Worm (Caenorhabditis elegans): ENCODE results near the gene clec-47.

The clec-47 gene

DNA sequence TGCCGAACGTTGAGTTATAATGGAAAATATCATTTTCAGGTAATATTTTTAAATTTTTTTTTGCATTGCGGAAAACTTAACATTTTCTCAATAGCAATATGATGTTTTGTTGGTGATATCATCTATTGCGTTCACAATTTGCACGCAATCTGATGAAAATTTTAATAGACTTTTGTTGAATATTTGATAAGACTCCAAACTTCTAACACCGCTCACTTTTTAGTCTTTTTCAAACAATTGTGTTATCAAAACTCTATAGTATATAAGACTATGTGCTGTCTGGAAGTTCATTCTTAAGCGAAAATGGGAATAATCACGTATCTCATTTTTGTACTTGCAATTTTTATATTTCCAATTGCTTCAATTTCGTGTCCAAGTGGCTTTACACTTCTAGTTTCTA is at the start of gene clec-47:
Gene clec-47, plus strand, starts transcription at position 301 of the 400 bp plus-strand sequence.
- TF ChIP-seq nhr-28 (tag; optimal IDR thresholded peaks at IDR 0.05) (peak; percentile 19), hif-1 (tag; optimal IDR thresholded peaks at IDR 0.05) (peak in 1 of 2 experiments; percentile 31), hmg-1.1 (GFP tag; IDR thresholded peaks at IDR 0.05) (no peak)

DNA sequence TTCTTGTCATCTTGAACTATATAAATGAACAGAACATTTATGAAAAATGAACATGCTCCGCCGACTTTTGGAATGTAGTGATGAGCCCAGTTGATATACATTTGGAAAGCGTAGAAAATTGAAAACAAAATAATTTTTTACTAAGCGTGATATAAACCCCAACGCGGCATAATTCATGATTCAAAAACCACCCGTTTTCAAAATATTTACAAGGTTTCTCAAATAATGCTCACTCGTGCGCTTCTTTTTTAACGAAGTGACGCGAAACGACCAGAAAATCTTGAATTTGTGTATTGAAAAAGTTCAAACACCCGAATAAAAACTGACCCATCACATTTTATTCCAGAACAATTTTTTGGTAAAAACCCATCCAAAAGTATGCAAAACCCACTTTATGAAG is 48.1 kb upstream of the clec-47 start, which contains the start of gene srj-27:
Gene srj-27, minus strand, starts transcription at position 101 of the 400 bp plus-strand sequence.
- TF ChIP-seq lsy-2 (tag; optimal IDR thresholded peaks at IDR 0.05), result no peak
- no peak for TF ChIP-seq fos-1 (tag; optimal IDR thresholded peaks at IDR 0.05)
- no peak for TF ChIP-seq spr-3 (GFP tag; optimal IDR thresholded peaks at IDR 0.05)
- TF ChIP-seq ZK546.5 (tag; optimal IDR thresholded peaks at IDR 0.05), result no peak
- no peak for TF ChIP-seq ctbp-1 (GFP tag; IDR thresholded peaks at IDR 0.05)
- no peak for TF ChIP-seq mdt-29 (GFP tag; IDR thresholded peaks at IDR 0.05)
- no peak for TF ChIP-seq zip-11 (GFP tag; IDR thresholded peaks at IDR 0.05)
- TF ChIP-seq nhr-6 (tag; optimal IDR thresholded peaks at IDR 0.05), result no peak
- TF ChIP-seq pha-4 (GFP tag; IDR thresholded peaks at IDR 0.05), result no peak
- no peak for TF ChIP-seq pha-4 (tag; optimal IDR thresholded peaks at IDR 0.05)
- TF ChIP-seq ZK337.2 (GFP tag; IDR thresholded peaks at IDR 0.05), result no peak
- no peak for TF ChIP-seq lim-7 (GFP tag; IDR thresholded peaks at IDR 0.05)
- no peak for TF ChIP-seq Y48G9A.11 (GFP tag; IDR thresholded peaks at IDR 0.05)

DNA sequence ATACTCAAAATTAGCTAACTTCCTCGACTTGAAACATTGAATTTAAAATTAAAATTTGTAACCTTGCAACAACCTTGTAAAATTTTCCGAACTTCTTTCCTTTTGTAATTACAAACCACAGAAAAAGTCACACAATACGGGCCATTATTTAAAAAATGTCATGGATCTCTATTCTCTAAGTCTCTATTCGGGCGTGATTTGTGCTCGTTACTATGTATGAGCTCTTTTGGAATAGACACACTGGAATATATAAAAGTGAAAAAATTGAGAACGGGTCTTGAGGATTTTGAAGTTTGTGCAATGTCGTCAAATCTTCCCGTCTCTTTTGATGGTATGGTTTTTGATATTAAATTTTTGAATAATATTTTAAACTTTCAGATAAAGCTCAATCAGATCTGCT is 47.6 kb upstream of the clec-47 start, which contains the start of gene srr-7:
Gene srr-7, plus strand, starts transcription at position 301 of the 400 bp plus-strand sequence.
- TF ChIP-seq Y75B8A.6 (GFP tag; IDR thresholded peaks at IDR 0.05) (no peak), zag-1 (tag; optimal IDR thresholded peaks at IDR 0.05) (no peak), snpc-1.2 (GFP tag; IDR thresholded peaks at IDR 0.05) (no peak), R02D3.7 (tag; optimal IDR thresholded peaks at IDR 0.05) (no peak), T20F7.1 (GFP tag; optimal IDR thresholded peaks at IDR 0.05) (no peak), daf-19 (GFP tag; conservative IDR thresholded peaks at IDR 0.05) (no peak), ceh-82 (tag; optimal IDR thresholded peaks at IDR 0.05) (no peak), fkh-10 (GFP tag; optimal IDR thresholded peaks at IDR 0.05) (no peak)

DNA sequence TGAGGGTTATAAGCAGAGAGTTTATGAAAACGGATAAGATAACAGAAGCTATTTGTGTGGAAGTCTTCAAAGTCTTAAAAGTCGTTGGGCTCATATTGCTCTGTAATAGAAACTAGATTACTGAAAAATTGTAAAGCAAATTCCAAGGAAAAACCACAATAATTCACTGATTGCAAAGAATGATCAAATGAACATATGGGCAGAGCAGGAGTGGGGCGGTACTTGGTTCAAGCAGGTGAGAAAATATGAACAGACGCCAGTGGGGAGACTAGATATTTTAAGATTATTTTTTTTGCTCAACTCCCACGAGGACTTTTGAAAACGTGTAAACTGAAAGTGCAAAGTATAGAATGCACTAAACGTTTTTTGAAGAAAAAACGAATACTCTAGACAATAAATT is 43.1 kb upstream of the clec-47 start, which contains the start of gene str-171:
Gene str-171, minus strand, starts transcription at position 101 of the 400 bp plus-strand sequence.
- TF ChIP-seq ztf-7 (tag; optimal IDR thresholded peaks at IDR 0.05) (no peak), lin-1 (GFP tag; IDR thresholded peaks at IDR 0.05) (no peak), daf-12 (tag; optimal IDR thresholded peaks at IDR 0.05) (no peak), cey-2 (tag; optimal IDR thresholded peaks at IDR 0.05; ENCODE audit: borderline replicate concordance, insufficient read depth) (no peak), hlh-30 (tag; optimal IDR thresholded peaks at IDR 0.05; ENCODE audit: insufficient read depth) (no peak), F37D6.2 (tag; optimal IDR thresholded peaks at IDR 0.05) (no peak), unc-130 (GFP tag; optimal IDR thresholded peaks at IDR 0.05) (no peak), zfp-2 (tag; optimal IDR thresholded peaks at IDR 0.05) (no peak)

DNA sequence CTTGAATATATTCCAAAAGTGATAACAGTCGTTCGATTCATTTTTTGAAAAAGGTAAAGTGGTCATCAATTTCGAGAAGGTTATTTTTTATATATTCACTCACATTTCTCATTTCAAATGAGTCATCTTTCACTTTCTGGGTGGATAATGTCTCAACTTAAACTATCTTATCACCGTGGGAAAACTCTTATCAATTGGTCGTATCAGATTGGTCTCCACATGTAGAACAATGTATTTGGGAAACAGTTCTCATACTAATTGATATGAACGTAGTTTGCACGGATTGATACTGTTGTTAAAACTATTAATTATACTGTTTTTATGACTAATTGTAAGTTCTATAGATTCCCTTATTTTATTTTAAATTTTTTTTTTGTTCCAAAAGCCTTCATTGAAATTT is 41.7 kb upstream of the clec-47 start:
- TF ChIP-seq F26F4.8 (GFP tag; conservative IDR thresholded peaks at IDR 0.05) (no peak), ces-1 (GFP tag; optimal IDR thresholded peaks at IDR 0.05) (no peak), egl-27 (tag; optimal IDR thresholded peaks at IDR 0.05) (no peak), zag-1 (tag; optimal IDR thresholded peaks at IDR 0.05) (no peak), Y75B8A.6 (GFP tag; IDR thresholded peaks at IDR 0.05) (no peak), duxl-1 (tag; optimal IDR thresholded peaks at IDR 0.05; ENCODE audit: poor library complexity) (no peak), skn-1 (tag; optimal IDR thresholded peaks at IDR 0.05) (no peak), hif-1 (tag; optimal IDR thresholded peaks at IDR 0.05) (no peak), F44E2.7 (GFP tag; IDR thresholded peaks at IDR 0.05) (no peak), mdt-29 (GFP tag; IDR thresholded peaks at IDR 0.05) (no peak), lsy-2 (tag; optimal IDR thresholded peaks at IDR 0.05) (no peak), dmd-9 (GFP tag; IDR thresholded peaks at IDR 0.05) (no peak), dmd-8 (GFP tag; IDR thresholded peaks at IDR 0.05) (no peak), aly-2 (tag; optimal IDR thresholded peaks at IDR 0.05) (no peak), mep-1 (tag; optimal IDR thresholded peaks at IDR 0.05) (no peak), daf-16 (GFP tag; optimal IDR thresholded peaks at IDR 0.05) (no peak), daf-16 (tag; optimal IDR thresholded peaks at IDR 0.05) (peak; percentile 25), nhr-6 (tag; optimal IDR thresholded peaks at IDR 0.05) (peak; percentile 8), R02D3.7 (tag; optimal IDR thresholded peaks at IDR 0.05) (no peak), nhr-102 (tag; optimal IDR thresholded peaks at IDR 0.05) (no peak), daf-12 (tag; optimal IDR thresholded peaks at IDR 0.05) (no peak)

Data from whole organism, L4 larva.